Fruit fly (Drosophila melanogaster) ovary, adult (tissue): Measurements from ENCODE around the gene CG31792.
A peak's percentile ranks its signal among the peaks of the same experiment; 100 is the strongest.

Experiments
- CG17801 ChIP-seq: fragments of 200-800 bp; optimal IDR thresholded peaks from 2 replicates; lab custom pipeline; 2019; ENCODE audit warnings: missing biosample characterization, mild to moderate bottlenecking, missing genetic modification characterization, moderate library complexity; ENCODE audit not compliant: partially characterized antibody

Gene CG31792

DNA sequence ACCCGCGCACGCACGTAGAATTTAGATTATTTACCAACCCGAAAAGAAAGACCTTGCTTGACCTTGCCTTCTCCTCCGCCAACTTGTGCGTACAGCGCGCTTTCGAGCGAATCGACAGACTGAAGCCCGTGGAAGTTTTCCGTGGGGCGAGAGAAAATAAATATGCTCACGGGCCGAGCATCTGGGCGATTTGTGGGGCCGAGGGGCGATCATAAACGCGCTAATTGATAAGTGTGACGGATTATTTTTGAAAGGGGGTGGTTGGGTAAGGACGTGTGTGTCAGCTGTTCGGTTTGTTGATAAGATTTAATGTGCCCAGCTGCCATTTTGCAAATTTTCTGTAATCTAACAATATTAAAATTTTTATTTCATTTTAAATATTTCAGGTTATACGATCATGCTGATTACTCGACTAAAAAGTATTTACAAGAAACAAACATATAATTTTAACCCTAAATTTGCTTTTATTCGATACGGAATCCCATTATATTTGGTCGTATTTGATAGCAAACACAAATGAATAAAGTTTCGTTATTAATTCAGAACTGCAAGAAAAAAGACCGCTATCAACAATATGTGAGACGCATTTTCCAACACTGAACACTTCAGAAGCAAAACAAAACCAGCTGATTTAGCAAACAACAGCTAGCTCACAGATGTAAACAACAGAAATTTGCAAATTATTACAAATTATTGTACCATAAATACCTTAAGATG lies 23.0 kb upstream of the CG31792 start, which contains the start of the genes L2HGDH and CG10431:
Gene L2HGDH, minus strand, starts transcription at position 386 of the 717 bp plus-strand sequence.
Gene CG10431, plus strand, starts transcription at position 648 of the 717 bp plus-strand sequence.
- TF ChIP-seq CG17801: peak; percentile 27

DNA sequence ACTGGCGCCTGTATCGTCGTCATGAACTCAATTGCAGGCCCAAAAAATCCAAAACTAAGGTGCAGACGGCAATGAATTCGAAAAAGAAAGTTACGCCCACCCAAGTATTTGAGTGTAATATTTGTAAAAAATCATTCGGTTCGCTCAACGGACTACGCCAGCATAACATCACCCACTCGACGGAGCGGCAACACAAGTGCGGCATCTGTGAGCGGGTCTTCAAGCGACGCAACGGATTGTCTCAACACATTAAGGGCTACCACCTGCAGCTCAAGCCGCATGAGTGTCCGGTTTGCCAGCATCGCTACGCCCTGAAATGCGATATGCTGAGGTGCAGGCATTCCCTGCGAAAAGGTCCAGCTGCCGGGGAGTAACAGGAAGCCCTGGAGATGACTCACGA lies 20.5 kb upstream of the CG31792 start:
- no peak for TF ChIP-seq CG17801

DNA sequence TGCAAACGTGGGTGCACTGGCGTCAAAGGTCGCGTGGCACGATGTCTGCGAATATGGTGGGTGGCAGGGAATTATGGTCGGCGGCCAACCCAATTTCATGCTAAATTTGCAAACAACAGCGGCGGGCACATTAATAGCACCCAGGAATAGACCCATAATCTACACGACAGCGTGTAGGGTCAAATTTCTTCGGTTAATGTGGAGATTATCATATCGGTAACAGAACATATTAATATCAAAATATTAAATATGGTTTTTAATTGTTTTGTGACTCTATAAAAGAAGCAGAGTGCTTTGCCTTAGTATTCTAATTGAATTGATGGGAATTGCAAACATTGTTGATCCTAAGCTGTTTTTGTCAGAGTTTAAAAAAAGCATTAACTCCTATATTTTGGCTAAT lies 18.3 kb upstream of the CG31792 start:
- no peak for TF ChIP-seq CG17801

DNA sequence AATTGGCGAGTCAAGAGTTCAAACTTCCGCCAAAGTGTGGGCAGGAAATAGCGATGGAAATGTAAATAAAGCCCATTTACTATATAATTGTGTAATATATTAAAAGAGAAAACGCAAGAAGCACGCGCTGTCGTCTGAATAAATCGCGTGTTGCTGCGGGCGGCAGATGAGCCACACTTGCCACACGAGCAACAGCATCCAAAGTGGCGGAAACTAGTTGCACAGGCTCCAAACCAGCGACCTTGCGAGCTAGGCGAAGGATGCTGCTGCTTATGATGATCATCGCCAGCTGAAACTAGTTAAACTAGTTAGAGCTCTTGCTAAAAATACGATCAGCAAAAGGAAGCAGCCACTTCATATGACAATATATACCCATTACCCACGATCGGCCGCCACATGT lies 17.8 kb upstream of the CG31792 start:
- TF ChIP-seq CG17801: no peak

DNA sequence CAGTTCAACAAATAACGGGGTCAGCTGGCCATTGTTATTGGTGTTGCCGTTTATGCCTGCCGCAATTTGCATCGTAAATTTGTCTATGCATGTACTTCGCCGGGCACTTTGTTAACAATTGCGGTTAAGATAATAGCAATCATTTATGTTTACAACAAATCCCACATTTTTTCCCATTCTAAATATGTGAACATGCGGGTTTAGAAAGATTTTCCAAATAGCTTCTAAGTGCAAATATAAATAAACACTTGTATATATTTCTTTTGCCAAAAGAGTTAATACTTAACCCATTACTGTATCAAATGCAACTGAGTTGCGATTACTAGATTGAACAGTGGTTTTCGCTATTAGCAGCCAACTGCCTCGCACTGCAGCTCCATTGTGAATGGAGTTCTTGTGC lies 16.3 kb upstream of the CG31792 start:
- no peak for TF ChIP-seq CG17801

DNA sequence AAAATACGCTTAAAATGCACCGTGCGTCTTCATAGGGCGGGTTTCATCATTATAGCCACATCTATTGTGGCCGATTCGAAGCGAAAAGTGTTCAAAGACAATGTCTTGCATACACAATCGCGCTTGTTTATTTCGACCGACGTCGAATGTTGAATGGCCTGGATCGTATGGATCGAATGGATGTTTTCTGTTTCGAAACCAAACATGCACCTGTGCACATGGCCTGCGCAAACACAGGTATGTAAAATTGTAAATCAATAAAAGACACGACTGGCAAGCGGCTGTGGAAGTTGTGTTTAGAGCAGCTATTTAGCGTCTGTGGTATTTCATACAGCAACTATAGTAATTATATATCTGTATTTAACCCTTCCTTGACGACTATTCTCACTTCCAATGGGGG lies 15.8 kb upstream of the CG31792 start:
- TF ChIP-seq CG17801: no peak

DNA sequence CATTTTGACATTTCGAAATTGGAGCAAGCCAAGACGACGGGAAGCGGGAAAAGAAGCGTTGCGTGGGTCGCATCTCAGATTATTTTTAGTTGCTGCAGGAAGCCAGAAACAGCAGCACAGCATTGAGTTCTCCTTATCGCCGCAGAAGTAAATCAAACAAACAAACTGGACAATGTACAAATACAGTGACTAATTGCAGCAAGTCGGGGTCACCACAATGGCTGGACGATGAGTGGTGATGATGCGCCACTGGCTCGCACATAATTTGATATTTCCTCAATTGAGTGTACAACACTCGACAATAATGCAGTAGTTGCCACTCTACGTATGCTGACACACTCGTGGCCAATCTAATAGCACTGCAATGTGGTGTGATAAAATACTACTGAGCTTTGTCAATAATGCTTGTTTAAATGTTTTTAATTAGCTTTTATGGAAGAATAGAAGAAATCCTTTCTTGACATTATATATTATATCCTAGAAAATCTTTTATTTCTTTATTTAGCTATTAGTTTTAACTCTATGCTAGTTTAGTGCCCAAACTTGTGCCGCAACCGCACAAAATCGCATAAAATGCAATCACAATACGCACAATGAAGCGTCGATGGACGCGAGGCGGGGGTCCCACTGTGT lies 15.2 kb upstream of the CG31792 start:
- peak; percentile 19 for TF ChIP-seq CG17801

DNA sequence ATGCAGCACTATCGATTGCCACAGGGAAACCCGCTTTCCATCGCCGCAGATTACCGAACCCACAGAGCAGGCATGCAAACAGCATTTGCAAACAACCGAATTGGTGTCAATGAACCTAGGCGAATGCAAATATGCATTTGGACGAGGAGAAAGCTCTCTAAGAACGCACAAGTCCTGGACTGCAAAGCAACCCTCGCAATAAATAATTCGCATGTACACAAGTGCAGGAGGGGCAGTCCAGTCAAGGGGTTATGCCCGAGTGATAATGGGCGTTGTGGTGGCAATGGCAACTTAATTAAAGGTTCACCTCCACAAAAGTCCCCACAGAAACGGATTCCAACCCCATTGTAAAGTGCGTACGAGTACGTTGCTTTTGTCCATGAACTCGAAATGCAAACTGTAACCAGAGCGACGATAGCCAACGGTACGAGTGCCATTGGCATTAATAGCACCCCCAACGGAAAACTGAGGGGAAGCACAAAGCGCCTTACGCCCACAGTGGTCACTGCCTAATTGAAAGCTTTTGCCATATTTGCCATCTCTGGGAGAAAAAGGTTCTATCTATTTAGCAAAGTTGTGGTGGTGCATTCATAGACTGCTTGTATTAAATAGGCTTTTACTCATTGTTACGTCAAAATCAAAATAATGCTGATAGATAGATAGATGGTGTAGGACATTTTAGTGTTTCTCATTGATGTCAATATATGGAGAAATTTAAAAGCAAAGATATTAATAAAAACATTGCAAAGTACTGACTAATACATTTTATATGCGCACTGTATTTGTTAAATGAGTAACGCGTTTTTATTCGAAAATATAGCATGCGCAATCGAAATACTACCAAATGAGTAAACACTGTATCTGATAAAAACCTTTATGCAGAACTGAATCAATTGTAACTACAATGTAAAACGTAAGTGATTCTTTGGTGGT lies 14.2 kb upstream of the CG31792 start:
- no peak for TF ChIP-seq CG17801

DNA sequence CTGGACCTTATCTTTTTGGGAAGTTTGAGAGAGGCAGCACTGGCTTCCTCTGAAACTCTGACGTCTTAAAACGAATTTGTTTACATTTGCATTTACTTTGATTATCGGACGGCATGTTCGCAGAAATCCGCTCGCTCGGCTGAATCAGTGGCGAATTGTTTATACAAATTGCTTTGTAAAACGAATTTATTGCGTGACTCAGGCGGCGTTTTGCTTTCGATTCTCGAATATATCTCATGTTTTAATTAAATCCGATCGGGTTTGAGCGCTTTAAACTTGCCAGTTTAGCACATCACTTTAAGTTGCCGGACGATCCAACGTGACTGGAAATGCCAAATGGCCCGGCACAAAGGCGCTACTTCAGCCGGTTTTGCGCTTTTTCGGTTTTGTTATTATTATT lies 13.1 kb upstream of the CG31792 start:
- no peak for TF ChIP-seq CG17801

DNA sequence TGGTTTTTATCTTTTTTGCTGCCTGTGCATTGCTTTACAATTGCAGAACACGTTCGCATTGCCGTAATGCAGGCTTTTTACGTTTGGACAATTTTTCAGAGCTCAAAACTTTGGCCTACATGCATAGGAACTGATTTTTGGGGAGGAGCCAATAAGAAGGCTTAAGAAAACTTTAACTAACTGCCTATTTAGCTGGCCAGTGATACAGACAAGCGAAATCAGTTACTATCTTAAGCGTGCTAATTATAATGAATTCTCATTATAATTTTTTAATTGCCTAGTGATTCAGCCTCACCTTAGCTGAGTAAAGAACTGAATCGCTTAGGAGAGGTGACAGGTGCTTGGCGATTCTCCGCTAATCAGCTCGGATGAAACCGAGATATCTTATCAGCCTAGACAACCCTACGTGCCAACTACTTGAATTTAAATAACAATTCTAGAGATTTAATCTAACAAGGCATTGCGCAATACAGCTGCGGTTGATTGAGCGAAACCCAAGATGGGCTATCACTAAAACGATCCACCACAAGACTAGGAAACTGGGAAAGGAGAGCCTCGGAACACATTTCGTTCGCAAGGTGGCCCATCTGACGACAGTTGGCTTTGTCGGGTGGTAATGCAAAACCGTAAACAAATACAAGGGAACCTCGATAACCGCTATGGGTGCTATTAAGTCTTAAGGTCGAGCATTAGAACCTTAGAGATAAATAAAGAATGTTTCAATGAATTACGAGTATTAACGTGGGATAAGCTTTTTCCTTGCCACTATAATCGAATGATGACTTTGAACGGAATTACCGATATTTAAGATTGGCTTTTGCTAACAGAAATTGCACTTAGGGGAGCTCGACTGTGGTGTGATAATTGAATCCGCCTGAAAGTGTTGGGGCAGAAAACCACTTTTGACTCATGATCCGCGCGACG lies 11.8 kb upstream of the CG31792 start:
- TF ChIP-seq CG17801: no peak

DNA sequence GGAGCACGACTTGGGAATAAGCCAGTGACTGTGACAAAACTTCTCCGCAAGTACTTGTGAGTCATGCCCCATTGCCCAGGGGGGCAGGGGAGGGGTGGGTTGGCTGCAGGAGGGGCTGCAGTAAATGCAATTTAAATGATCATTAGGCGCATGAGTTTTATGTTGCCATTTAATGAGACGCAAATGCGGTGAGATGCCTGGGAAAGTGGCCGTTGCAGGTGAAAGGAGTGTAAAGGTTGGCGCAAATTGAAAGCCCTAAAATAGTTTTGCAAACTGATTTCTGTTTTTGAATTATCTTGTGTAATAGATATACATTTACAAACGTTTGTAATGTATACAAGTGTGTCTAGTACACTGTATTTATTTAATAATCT lies 11.1 kb upstream of the CG31792 start:
- no peak for TF ChIP-seq CG17801

DNA sequence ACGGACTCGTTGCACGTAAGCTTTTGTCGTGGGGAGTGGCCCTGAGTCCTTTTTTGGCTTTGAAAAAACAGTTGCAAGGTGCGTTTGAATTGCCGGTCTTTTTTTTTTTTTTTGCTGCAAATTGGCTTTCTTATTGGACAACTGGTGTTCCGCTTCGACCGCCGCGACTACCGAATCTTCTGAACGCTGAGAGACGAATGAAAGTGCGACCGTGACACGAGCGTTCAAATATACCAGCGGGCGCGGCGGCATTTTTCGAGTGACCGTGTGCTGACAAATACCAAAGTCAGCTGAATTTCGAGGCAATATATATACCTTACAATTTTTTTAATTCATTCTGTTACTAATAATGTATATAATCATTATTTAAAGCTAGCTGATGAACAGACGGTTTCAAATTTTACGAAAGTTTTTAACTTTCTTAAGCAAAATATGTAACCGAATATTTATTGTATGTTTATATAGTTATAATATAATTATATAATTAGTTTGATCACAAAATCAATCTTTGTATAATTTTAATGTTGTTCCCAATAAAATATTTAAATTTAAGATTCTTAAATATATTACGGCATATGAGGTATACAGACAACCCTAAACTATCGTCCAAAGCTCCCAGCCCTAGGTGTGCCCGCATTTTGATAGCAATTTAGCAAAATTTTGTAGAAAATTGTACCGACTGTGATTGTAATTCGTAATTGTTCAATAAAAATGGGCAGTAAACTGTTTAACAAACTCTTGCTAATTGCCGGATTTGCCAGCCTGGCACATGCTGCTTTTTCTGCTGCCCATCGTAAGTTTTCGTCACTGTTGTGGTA lies 10.0 kb upstream of the CG31792 start, which contains the start of the genes Swip-1 and EMC5:
Gene Swip-1, minus strand, starts transcription at position 203 of the 818 bp plus-strand sequence.
Gene EMC5, plus strand, starts transcription at position 630 of the 818 bp plus-strand sequence.
- TF ChIP-seq CG17801: peak; percentile 43

DNA sequence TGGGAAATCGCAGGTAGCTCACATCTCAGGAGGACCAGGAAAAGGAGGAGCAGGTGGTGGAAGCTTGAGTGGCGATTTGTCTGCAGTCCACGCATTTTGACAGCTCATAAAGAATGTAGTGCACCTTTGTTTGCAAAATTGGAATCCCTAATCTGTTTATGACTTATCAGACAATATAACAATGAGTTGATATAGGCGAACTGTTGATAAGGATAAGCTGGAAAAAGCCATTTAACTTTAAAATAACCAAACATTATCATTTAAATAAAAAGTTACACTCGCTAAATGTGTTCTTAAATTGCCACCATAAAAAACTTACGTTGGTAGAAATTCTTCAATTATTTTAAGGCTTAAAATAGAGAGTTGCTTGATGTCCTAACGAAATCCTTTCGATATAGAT lies 7.1 kb upstream of the CG31792 start, which contains the start of gene CG15170:
Gene CG15170, minus strand, starts transcription at position 101 of the 400 bp plus-strand sequence.
- TF ChIP-seq CG17801: no peak

DNA sequence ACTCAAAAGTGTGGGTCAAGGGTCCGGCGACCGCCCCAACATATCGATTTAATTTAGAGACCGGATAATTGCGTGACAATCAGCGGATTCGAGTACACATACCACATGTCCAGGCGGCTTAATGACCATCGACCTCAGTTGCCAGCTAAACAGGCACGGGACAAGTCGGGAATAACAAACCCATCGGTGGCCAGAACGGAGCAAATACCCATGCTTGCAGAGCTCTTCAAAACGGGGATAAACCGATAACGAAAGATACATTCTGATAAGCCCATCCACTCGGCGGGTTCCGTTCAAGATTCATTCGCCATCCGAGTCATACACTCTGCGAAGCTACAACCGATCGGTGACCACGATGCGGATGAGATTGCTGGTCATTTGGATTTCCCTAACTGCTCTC lies 6.5 kb upstream of the CG31792 start, which contains the start of gene CG15169:
Gene CG15169, plus strand, starts transcription at position 301 of the 400 bp plus-strand sequence.
- no peak for TF ChIP-seq CG17801

DNA sequence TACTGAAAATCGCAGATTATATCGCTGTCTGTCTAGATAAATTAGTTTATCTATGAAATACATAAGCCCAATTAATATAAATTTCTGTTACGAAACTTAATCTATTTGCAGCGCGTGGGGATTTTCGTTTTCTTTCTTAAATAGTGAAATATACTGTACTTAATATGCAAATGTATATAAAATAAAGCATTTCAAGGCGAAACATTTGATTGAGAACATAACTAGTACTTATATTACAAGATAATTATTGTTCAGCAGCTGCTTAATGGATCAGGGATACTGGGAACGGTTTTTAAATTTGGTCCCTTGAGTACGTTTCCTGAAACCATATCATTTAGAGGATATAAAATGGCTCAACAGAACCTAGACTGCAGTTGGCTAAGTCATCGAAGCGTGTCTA lies 5.1 kb upstream of the CG31792 start, which contains the start of gene CG46465:
Gene CG46465, plus strand, starts transcription at position 301 of the 400 bp plus-strand sequence.
- TF ChIP-seq CG17801: no peak
